Worm (Caenorhabditis elegans) whole organism, L4 larva: ENCODE results near the gene nhr-183.
A peak's percentile ranks its signal among the peaks of the same experiment; 100 is the strongest.

Source experiments
- T20F7.1 ChIP-seq: fragments of 200-800 bp; sonication (Bioruptor generic); optimal IDR thresholded peaks from 2 replicates; lab custom pipeline; 2018; ENCODE audit warnings: mild to moderate bottlenecking, missing genetic modification characterization, missing compliant biosample characterization
- Y48G9A.11 ChIP-seq: fragments of 200-800 bp; sonication (Bioruptor generic); IDR thresholded peaks from 2 replicates; pipeline ENCODE4 v1.3.6; 2022; ENCODE audit warnings: missing genetic modification reagents, missing genetic modification characterization, missing compliant biosample characterization
- aha-1 ChIP-seq: fragments of 150-350 bp; peaks from one replicate; lab custom pipeline; 2014; ENCODE audit warnings: missing biosample characterization, missing genetic modification characterization
- ama-1 ChIP-seq: fragments of 150-350 bp; optimal IDR thresholded peaks from 2 replicates; lab custom pipeline; 2014; ENCODE audit warnings: inconsistent platforms, mixed read lengths
- ceh-28 ChIP-seq: fragments of 150-350 bp; optimal IDR thresholded peaks from 2 replicates; lab custom pipeline; 2014; ENCODE audit warnings: missing biosample characterization, missing genetic modification reagents, missing genetic modification characterization
- ceh-32 ChIP-seq: sonication (generic microtip); optimal IDR thresholded peaks from 2 replicates; lab custom pipeline; 2016; ENCODE audit warnings: mild to moderate bottlenecking, missing genetic modification characterization, missing compliant biosample characterization; ENCODE audit not compliant: poor library complexity
- dmd-6 ChIP-seq: fragments of 200-800 bp; sonication (Bioruptor generic); IDR thresholded peaks from 2 replicates; pipeline ENCODE4 v1.3.6; 2022; ENCODE audit warnings: missing genetic modification reagents, missing genetic modification characterization, missing compliant biosample characterization
- dmd-8 ChIP-seq: fragments of 200-800 bp; sonication (Bioruptor generic); IDR thresholded peaks from 2 replicates; pipeline ENCODE4 v1.3.6; 2022; ENCODE audit warnings: missing genetic modification characterization, missing compliant biosample characterization
- dpl-1 ChIP-seq: fragments of 150-350 bp; optimal IDR thresholded peaks from 2 replicates; lab custom pipeline; 2014; ENCODE audit warnings: missing biosample characterization, missing genetic modification reagents, missing genetic modification characterization
- dve-1 ChIP-seq: sonication (generic microtip); optimal IDR thresholded peaks from 2 replicates; lab custom pipeline; 2017; ENCODE audit warnings: antibody characterized with exemption, mild to moderate bottlenecking, missing genetic modification characterization, missing compliant biosample characterization; ENCODE audit not compliant: insufficient read depth
- egl-43 ChIP-seq: fragments of 200-800 bp; sonication (Bioruptor generic); IDR thresholded peaks from 2 replicates; pipeline ENCODE4 v1.3.6; 2022; ENCODE audit warnings: missing genetic modification reagents, missing genetic modification characterization, missing compliant biosample characterization
- fos-1 ChIP-seq: fragments of 150-350 bp; optimal IDR thresholded peaks from 2 replicates; lab custom pipeline; 2014; ENCODE audit warnings: missing biosample characterization, missing genetic modification characterization
- hlh-30 ChIP-seq: sonication (generic microtip); optimal IDR thresholded peaks from 2 replicates; lab custom pipeline; 2017; ENCODE audit warnings: antibody characterized with exemption, mild to moderate bottlenecking, missing genetic modification characterization, missing compliant biosample characterization; ENCODE audit not compliant: insufficient read depth
- jun-1 ChIP-seq: fragments of 150-350 bp; optimal IDR thresholded peaks from 2 replicates; lab custom pipeline; 2014; ENCODE audit warnings: missing biosample characterization, missing genetic modification reagents, missing genetic modification characterization
- lim-7 ChIP-seq: fragments of 200-800 bp; sonication (Bioruptor generic); IDR thresholded peaks from 2 replicates; pipeline ENCODE4 v1.3.6; 2022; ENCODE audit warnings: missing genetic modification characterization, missing compliant biosample characterization
- lin-1 ChIP-seq: fragments of 200-800 bp; sonication (Bioruptor generic); IDR thresholded peaks from 2 replicates; pipeline ENCODE4 v1.3.6; 2022; ENCODE audit warnings: missing genetic modification reagents, missing genetic modification characterization, missing compliant biosample characterization
- lin-13 ChIP-seq: fragments of 150-350 bp; optimal IDR thresholded peaks from 2 replicates; lab custom pipeline; 2014; ENCODE audit warnings: missing biosample characterization, missing genetic modification reagents, missing genetic modification characterization
- mdl-1 ChIP-seq, 2 experiments: fragments of 150-350 bp in 1 of 2; sonication (generic microtip) in 1 of 2; optimal IDR thresholded peaks; 2 replicates each; lab custom pipeline; 2014 to 2017; ENCODE audit warnings: missing biosample characterization in 2 of 2, missing genetic modification characterization in 2 of 2
- mxl-3 ChIP-seq: fragments of 200-800 bp; sonication (Bioruptor generic); optimal IDR thresholded peaks from 2 replicates; lab custom pipeline; 2018; ENCODE audit warnings: mild to moderate bottlenecking, missing genetic modification characterization, missing compliant biosample characterization
- nhr-10 ChIP-seq: fragments of 150-350 bp; optimal IDR thresholded peaks from 2 replicates; lab custom pipeline; 2014; ENCODE audit warnings: missing biosample characterization, missing genetic modification characterization
- nhr-11 ChIP-seq: fragments of 150-350 bp; optimal IDR thresholded peaks from 2 replicates; lab custom pipeline; 2014; ENCODE audit warnings: missing biosample characterization, missing genetic modification characterization
- nhr-111 ChIP-seq: fragments of 200-800 bp; sonication (Bioruptor generic); optimal IDR thresholded peaks from 2 replicates; lab custom pipeline; 2018; ENCODE audit warnings: mild to moderate bottlenecking, missing genetic modification characterization, missing compliant biosample characterization
- nhr-237 ChIP-seq: sonication (generic microtip); optimal IDR thresholded peaks from 2 replicates; lab custom pipeline; 2017; ENCODE audit warnings: missing biosample characterization, missing genetic modification characterization
- nhr-25 ChIP-seq: sonication (generic microtip); optimal IDR thresholded peaks from 2 replicates; lab custom pipeline; 2017; ENCODE audit warnings: missing genetic modification characterization, mild to moderate bottlenecking, missing compliant biosample characterization, antibody characterized with exemption, moderate library complexity, borderline replicate concordance; ENCODE audit not compliant: insufficient read depth
- nhr-28 ChIP-seq: fragments of 150-350 bp; optimal IDR thresholded peaks from 2 replicates; lab custom pipeline; 2014; ENCODE audit warnings: missing biosample characterization, missing genetic modification characterization
- nhr-76 ChIP-seq: fragments of 150-350 bp; optimal IDR thresholded peaks from 2 replicates; lab custom pipeline; 2014; ENCODE audit warnings: missing biosample characterization, missing genetic modification characterization
- pqm-1 ChIP-seq: sonication (generic microtip); optimal IDR thresholded peaks from 2 replicates; lab custom pipeline; 2017; ENCODE audit warnings: missing biosample characterization, missing genetic modification characterization
- saeg-2 ChIP-seq: fragments of 200-800 bp; sonication (Bioruptor generic); IDR thresholded peaks from 2 replicates; pipeline ENCODE4 v1.3.6; 2022; ENCODE audit warnings: missing genetic modification reagents, missing genetic modification characterization, missing compliant biosample characterization
- tra-1 ChIP-seq: fragments of 200-800 bp; sonication (Bioruptor generic); IDR thresholded peaks from 2 replicates; pipeline ENCODE4 v1.3.6; 2022; ENCODE audit warnings: missing genetic modification reagents, missing genetic modification characterization, missing compliant biosample characterization
- unc-62 ChIP-seq, 3 experiments: fragments of 150-350 bp in 1 of 3; sonication (generic microtip); optimal IDR thresholded peaks in 2 of 3; peaks in 1 of 3; 1 replicate in 1 of 3; 2 replicates in 2 of 3; lab custom pipeline; 2014 to 2017; ENCODE audit warnings: missing biosample characterization in 3 of 3, missing genetic modification characterization in 3 of 3, missing genetic modification reagents in 3 of 3, missing genotype in 1 of 3
- vab-7 ChIP-seq: fragments of 200-800 bp; sonication (Bioruptor generic); IDR thresholded peaks from 2 replicates; pipeline ENCODE4 v1.3.6; 2022; ENCODE audit warnings: missing genetic modification reagents, missing genetic modification characterization, missing compliant biosample characterization
- ztf-11 ChIP-seq: fragments of 150-350 bp; optimal IDR thresholded peaks from 2 replicates; lab custom pipeline; 2014; ENCODE audit warnings: missing biosample characterization, missing genetic modification characterization

nhr-183 gene

DNA sequence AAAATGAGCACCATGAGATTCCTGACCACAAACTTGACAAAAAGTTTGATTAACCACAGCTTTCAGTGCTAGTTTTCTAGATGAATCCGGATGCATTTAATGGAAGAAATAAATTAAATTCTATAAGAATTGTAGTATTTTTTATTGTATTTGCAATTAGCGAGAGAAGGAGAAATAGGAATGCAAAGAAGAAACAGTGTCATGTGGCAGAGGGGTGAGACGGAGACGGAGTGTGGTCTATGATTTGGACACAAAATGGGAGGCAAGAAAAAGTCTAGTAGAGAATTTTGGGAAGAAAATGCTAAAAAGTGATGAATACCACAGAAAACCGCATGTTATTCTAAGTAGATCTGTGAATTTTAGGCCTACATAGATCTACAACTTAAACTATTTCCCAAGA lies 13.6 kb upstream of the nhr-183 start, which contains the start of gene nhr-59 (continued):
- TF ChIP-seq ama-1 (lab: Kevin White, UChicago) (no peak), nhr-111 (GFP tag; lab: Kevin White, UChicago) (no peak), nhr-237 (tag; lab: Kevin White, UChicago) (no peak), lin-1 (GFP tag; lab: Robert Waterston, UW) (no peak), aha-1 (peak; percentile 23), egl-43 (GFP tag; lab: Robert Waterston, UW) (no peak), jun-1 (no peak), ztf-11 (tag; lab: Kevin White, UChicago) (no peak), lim-7 (no peak), Y48G9A.11 (no peak), nhr-10 (no peak), dmd-8 (GFP tag; lab: Robert Waterston, UW) (no peak), saeg-2 (GFP tag; lab: Robert Waterston, UW) (no peak), tra-1 (GFP tag; lab: Robert Waterston, UW) (no peak), ceh-32 (tag; lab: Kevin White, UChicago) (no peak), pqm-1 (peak; percentile 17), dpl-1 (GFP tag; lab: Kevin White, UChicago) (no peak)

DNA sequence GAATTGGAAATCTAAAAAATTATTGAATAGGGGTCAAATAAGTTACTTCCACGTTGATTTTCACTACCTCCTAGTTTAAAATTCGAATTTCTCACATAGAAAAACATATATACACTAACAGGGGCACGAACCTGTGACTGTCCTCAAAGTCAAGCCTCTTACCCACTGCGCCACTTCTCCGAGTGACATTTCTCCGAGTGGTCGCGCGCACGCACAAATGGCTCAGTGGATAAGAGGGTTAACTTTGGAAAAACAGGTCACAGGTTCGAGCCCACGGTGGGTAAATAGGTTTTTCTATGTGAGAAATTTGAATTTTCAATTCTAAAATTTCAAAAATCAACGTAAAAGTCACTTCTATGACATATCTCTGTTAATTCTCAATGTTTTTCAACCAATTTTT lies 12.8 kb upstream of the nhr-183 start:
- peak; percentile 26 for TF ChIP-seq lin-13 (GFP tag; lab: Kevin White, UChicago)
- TF ChIP-seq ceh-28, result no peak
- 0 out of 2 replicates have a peak, but pooled peaks have one; percentile 43 for TF ChIP-seq Y48G9A.11
- peak; percentile 34 for TF ChIP-seq hlh-30 (tag; lab: Kevin White, UChicago)
- no peak for TF ChIP-seq fos-1 (tag; lab: Kevin White, UChicago)
- TF ChIP-seq nhr-76, result no peak
- peak; percentile 3 for TF ChIP-seq dve-1 (tag; lab: Kevin White, UChicago)

DNA sequence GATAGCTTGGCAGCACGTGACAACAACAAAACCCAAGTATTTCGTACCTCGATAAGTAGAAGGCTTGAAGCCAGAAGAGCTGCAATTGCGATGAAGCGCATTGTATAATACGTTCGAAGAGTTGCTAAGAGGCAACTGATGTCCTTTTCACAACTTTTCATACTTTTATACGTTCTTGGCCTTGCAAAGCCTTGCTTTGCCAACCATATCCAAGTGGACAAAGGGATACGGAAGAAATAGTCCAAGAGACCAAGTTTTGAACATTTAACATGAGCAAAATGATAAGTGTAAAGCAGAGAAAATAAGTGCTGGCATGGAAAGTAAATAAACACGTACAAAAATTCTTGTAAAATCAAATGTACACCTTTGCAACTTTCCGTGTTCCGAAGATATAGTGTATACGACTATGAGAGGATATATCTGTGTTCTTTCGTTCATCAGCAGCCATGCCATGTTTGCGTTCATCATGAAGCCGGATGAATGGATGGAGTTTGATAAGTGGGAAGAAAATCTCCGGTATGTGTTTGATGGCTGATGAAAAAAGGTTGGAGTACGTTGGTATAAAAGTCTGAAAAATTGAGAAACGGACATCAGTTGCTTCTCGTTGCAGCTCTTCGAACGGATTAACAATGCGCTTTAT lies 9.9 kb upstream of the nhr-183 start, which contains the start of the genes Y5H2A.4 and abu-4:
Gene Y5H2A.4, minus strand, starts transcription at position 101 of the 640 bp plus-strand sequence.
Gene abu-4, plus strand, starts transcription at position 590 of the 640 bp plus-strand sequence.
- no peak for TF ChIP-seq nhr-25
- peak in 1 of 2 experiments; percentile 86 for TF ChIP-seq unc-62 (GFP tag; optimal IDR thresholded peaks at IDR 0.05 in 1 of 2; lab: Kevin White, UChicago)
- TF ChIP-seq unc-62 (tag; optimal IDR thresholded peaks at IDR 0.05; lab: Kevin White, UChicago), result no peak
- TF ChIP-seq mdl-1 (tag; optimal IDR thresholded peaks at IDR 0.05; lab: Kevin White, UChicago), result no peak
- TF ChIP-seq T20F7.1 (GFP tag; lab: Kevin White, UChicago), result no peak
- no peak for TF ChIP-seq nhr-28 (tag; lab: Kevin White, UChicago)

DNA sequence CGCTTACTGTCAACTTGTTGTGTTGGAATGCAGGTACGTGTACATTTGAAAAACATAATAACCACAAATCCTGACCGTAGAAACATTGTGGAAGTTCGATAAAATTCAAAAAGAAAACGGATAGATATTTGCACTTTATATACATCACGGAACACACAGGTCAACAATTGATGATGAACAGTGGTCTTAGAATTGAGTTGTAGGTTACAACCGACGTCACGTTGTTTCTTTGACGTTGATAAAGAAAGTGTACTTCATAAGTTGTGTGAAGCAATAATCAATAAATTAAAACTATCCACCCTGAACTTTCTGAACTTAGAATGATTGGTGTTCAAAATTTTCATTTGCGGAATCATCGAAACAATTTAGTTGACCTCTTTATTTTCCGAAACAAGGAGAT lies 7.3 kb upstream of the nhr-183 start, which contains the start of gene Y5H2A.1:
Gene Y5H2A.1, minus strand, starts transcription at position 101 of the 400 bp plus-strand sequence.
- TF ChIP-seq nhr-11 (tag; lab: Kevin White, UChicago), result no peak
- no peak for TF ChIP-seq dmd-6 (GFP tag; lab: Robert Waterston, UW)
- no peak for TF ChIP-seq mxl-3

DNA sequence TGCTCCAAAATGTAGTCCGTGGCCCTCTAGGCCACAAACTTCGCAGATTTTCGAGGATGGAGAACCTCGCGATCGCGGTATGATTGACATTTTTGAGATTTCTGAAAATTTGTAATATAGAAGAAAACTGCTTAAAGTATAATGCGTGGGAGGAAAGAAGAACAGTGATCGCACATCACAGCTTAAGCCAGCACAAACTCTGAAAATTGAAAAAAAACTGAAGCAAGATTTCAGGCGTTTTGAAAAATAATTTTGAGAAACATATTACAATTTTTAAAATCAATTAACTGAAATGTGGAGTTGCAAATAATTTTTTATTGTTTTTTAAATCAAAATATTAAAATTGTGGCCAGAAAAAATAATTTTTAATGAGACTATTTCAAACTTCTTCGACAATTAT lies 2.5 kb upstream of the nhr-183 start, which contains the start of gene nhr-275:
Gene nhr-275, minus strand, starts transcription at position 101 of the 400 bp plus-strand sequence.
- no peak for TF ChIP-seq mdl-1 (tag; optimal IDR thresholded peaks at IDR 0.05; lab: Kevin White, UChicago)
- TF ChIP-seq vab-7 (GFP tag; lab: Robert Waterston, UW), result no peak
